Worm (Caenorhabditis elegans) whole organism, early embryonic: ENCODE results near the gene din-1.

Source experiments
- B0310.2 ChIP-seq: sonication (generic microtip); optimal IDR thresholded peaks from 2 replicates; lab custom pipeline; 2016; ENCODE audit warnings: mild to moderate bottlenecking, missing genetic modification characterization, missing compliant biosample characterization
- F13C5.2 ChIP-seq: sonication (generic microtip); optimal IDR thresholded peaks from 2 replicates; lab custom pipeline; 2017; ENCODE audit warnings: mild to moderate bottlenecking, missing genetic modification characterization, inconsistent platforms, missing compliant biosample characterization
- aly-1 ChIP-seq: sonication (generic microtip); optimal IDR thresholded peaks from 2 replicates; lab custom pipeline; 2016; ENCODE audit warnings: missing genetic modification characterization, missing compliant biosample characterization
- ama-1 ChIP-seq: fragments of 150-350 bp; optimal IDR thresholded peaks from 2 replicates; lab custom pipeline; 2014
- ceh-13 ChIP-seq: fragments of 200-800 bp; sonication (Bioruptor generic); optimal IDR thresholded peaks from 2 replicates; lab custom pipeline; 2018; ENCODE audit warnings: mild to moderate bottlenecking, missing genetic modification characterization, missing compliant biosample characterization
- ceh-36 ChIP-seq: sonication (generic microtip); optimal IDR thresholded peaks from 2 replicates; lab custom pipeline; 2016; ENCODE audit warnings: missing genetic modification characterization, inconsistent platforms, missing compliant biosample characterization
- ets-7 ChIP-seq: sonication (generic microtip); optimal IDR thresholded peaks from 2 replicates; lab custom pipeline; 2016; ENCODE audit warnings: missing genotype, missing genetic modification characterization, missing compliant biosample characterization
- flt-1 ChIP-seq: fragments of 200-800 bp; sonication (Bioruptor generic); IDR thresholded peaks from 2 replicates; pipeline ENCODE4 v1.3.6; 2022; ENCODE audit warnings: missing genetic modification characterization, missing compliant biosample characterization
- hmbx-1 ChIP-seq: sonication (generic microtip); optimal IDR thresholded peaks from 2 replicates; lab custom pipeline; 2016; ENCODE audit warnings: mild to moderate bottlenecking, missing genetic modification characterization, missing compliant biosample characterization
- hmg-4 ChIP-seq: fragments of 200-800 bp; sonication (Bioruptor generic); optimal IDR thresholded peaks from 2 replicates; lab custom pipeline; 2018; ENCODE audit warnings: mild to moderate bottlenecking, missing genetic modification characterization, missing compliant biosample characterization
- hnd-1 ChIP-seq: sonication (generic microtip); optimal IDR thresholded peaks from 2 replicates; lab custom pipeline; 2016; ENCODE audit warnings: missing genetic modification characterization, missing compliant biosample characterization
- pes-1 ChIP-seq: fragments of 200-800 bp; sonication (Bioruptor generic); IDR thresholded peaks from 2 replicates; pipeline ENCODE4 v1.3.6; 2022; ENCODE audit warnings: missing genetic modification reagents, missing genetic modification characterization, missing compliant biosample characterization
- scrt-1 ChIP-seq: fragments of 200-800 bp; sonication (Bioruptor generic); IDR thresholded peaks from 2 replicates; pipeline ENCODE4 v1.3.6; 2022; ENCODE audit warnings: missing genetic modification characterization, missing compliant biosample characterization
- sea-1 ChIP-seq: fragments of 200-800 bp; sonication (Bioruptor generic); conservative IDR thresholded peaks from 2 replicates; pipeline ENCODE4 v1.3.6; 2022; ENCODE audit warnings: missing genetic modification characterization, missing compliant biosample characterization
- tbx-11 ChIP-seq: fragments of 200-800 bp; sonication (Bioruptor generic); IDR thresholded peaks from 2 replicates; pipeline ENCODE4 v1.3.6; 2022; ENCODE audit warnings: missing genetic modification characterization, missing compliant biosample characterization
- tbx-37 ChIP-seq: fragments of 200-800 bp; sonication (Bioruptor generic); conservative IDR thresholded peaks from 2 replicates; pipeline ENCODE4 v1.3.6; 2022; ENCODE audit warnings: missing genetic modification reagents, missing genetic modification characterization, missing compliant biosample characterization
- tra-4 ChIP-seq: sonication (generic microtip); optimal IDR thresholded peaks from 2 replicates; lab custom pipeline; 2017; ENCODE audit warnings: missing genetic modification characterization, missing compliant biosample characterization

The din-1 gene

ce11 chrII:11566970-11567711 is 66.3 kb downstream of the din-1 start, which contains the start of gene F54D5.5:
TSS of gene F54D5.5 (minus strand) at chrII:11567020.
- TF ChIP-seq ama-1 (lab: Kevin White, UChicago): no peak
- no peak for TF ChIP-seq tbx-37 (GFP tag; lab: Robert Waterston, UW)
- peak; percentile 16 for TF ChIP-seq F13C5.2 (tag; lab: Kevin White, UChicago)
- TF ChIP-seq flt-1: peak; percentile 27; the same call in 1 of the 2 replicates
- TF ChIP-seq ets-7 (tag; lab: Kevin White, UChicago): no peak
- no peak for TF ChIP-seq aly-1 (tag; lab: Kevin White, UChicago)
- TF ChIP-seq ceh-13 (GFP tag; lab: Kevin White, UChicago): no peak
- TF ChIP-seq hmg-4 (GFP tag; lab: Kevin White, UChicago): peak; percentile 87
- TF ChIP-seq ceh-36 (tag; lab: Kevin White, UChicago): no peak
- TF ChIP-seq scrt-1 (GFP tag; lab: Robert Waterston, UW): no peak
- no peak for TF ChIP-seq B0310.2 (tag; lab: Kevin White, UChicago)
- 0 out of 2 replicates have a peak, but pooled peaks have one; percentile 38 for TF ChIP-seq sea-1
- 0 out of 2 replicates have a peak, but pooled peaks have one; percentile 18 for TF ChIP-seq pes-1 (GFP tag; lab: Robert Waterston, UW)
- no peak for TF ChIP-seq tra-4 (tag; lab: Kevin White, UChicago)
- no peak for TF ChIP-seq hnd-1 (tag; lab: Kevin White, UChicago)
- TF ChIP-seq tbx-11 (GFP tag; lab: Robert Waterston, UW): 0 out of 2 replicates have a peak, but pooled peaks have one; percentile 49
- no peak for TF ChIP-seq hmbx-1 (tag; lab: Kevin White, UChicago)
